Fruit fly (Drosophila melanogaster): ENCODE measurements around the gene Atg1.

The Atg1 gene

DNA sequence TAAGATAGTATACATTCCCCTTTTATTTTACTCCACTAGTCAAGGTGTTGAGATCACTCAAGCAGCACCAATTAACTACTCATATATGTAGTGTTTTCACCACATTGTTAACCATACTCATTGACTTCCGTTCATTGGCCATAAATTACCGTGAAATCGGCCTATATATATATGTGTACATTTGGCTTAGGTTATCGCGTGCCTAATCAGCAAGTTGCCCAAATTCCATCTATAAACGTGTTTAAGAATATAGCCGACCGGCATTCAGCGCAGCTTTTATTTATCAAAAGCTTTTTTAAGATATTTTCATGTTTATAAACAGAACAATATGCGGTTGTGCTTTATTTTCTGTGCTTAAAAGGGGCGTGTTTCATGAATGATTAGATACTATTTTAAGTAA, 23.6 kb upstream of the Atg1 start:
- TF ChIP-seq CG32264 (GFP tag; optimal IDR thresholded peaks at IDR 0.05): no peak

- no peak for TF ChIP-seq sage (GFP tag; optimal IDR thresholded peaks at IDR 0.05)
- no peak for TF ChIP-seq tai (GFP tag; optimal IDR thresholded peaks at IDR 0.05)
- no peak for TF ChIP-seq psq (GFP tag; optimal IDR thresholded peaks at IDR 0.05)
- TF ChIP-seq usp (GFP tag; optimal IDR thresholded peaks at IDR 0.05): no peak
- no peak for TF ChIP-seq N (GFP tag; optimal IDR thresholded peaks at IDR 0.05)
- TF ChIP-seq Abd-B (GFP tag; optimal IDR thresholded peaks at IDR 0.05): no peak
- TF ChIP-seq brk (GFP tag; optimal IDR thresholded peaks at IDR 0.05): no peak
- TF ChIP-seq woc (GFP tag; optimal IDR thresholded peaks at IDR 0.05): no peak
- TF ChIP-seq pan (optimal IDR thresholded peaks at IDR 0.05): no peak
- TF ChIP-seq Hr78 (GFP tag; optimal IDR thresholded peaks at IDR 0.05): no peak
- no peak for TF ChIP-seq HLH106 (tag; optimal IDR thresholded peaks at IDR 0.05)
- TF ChIP-seq sv (GFP tag; optimal IDR thresholded peaks at IDR 0.05): no peak
- TF ChIP-seq dl (GFP tag; optimal IDR thresholded peaks at IDR 0.05; ENCODE audit: insufficient read depth in 1 of 2, partially characterized antibody in 2 of 2): no peak
- no peak for TF ChIP-seq CG9705 (GFP tag; optimal IDR thresholded peaks at IDR 0.05)
- TF ChIP-seq CG32264 (GFP tag; optimal IDR thresholded peaks at IDR 0.05): no peak
- no peak for TF ChIP-seq Dfd (GFP tag; optimal IDR thresholded peaks at IDR 0.05)
Observed at dm6 chr3L:12827705-12828104, 22.8 kb upstream of the Atg1 start.

dm6 chr3L:12815756-12816155, 10.8 kb upstream of the Atg1 start:
- TF ChIP-seq CG9705 (GFP tag; optimal IDR thresholded peaks at IDR 0.05) (no peak), brk (GFP tag; optimal IDR thresholded peaks at IDR 0.05) (no peak), foxo (GFP tag; optimal IDR thresholded peaks at IDR 0.05) (no peak), sv (GFP tag; optimal IDR thresholded peaks at IDR 0.05) (no peak), fru (GFP tag; optimal IDR thresholded peaks at IDR 0.05) (no peak), lola (GFP tag; optimal IDR thresholded peaks at IDR 0.05) (no peak), Hr83 (GFP tag; optimal IDR thresholded peaks at IDR 0.05; ENCODE audit: poor library complexity, severe bottlenecking) (no peak), pan (optimal IDR thresholded peaks at IDR 0.05) (no peak), dmrt93B (GFP tag; optimal IDR thresholded peaks at IDR 0.05) (no peak), psq (GFP tag; optimal IDR thresholded peaks at IDR 0.05) (no peak), Myc (optimal IDR thresholded peaks at IDR 0.05) (no peak), ey (GFP tag; optimal IDR thresholded peaks at IDR 0.05) (no peak), Mio (GFP tag; optimal IDR thresholded peaks at IDR 0.05) (no peak), Rel (GFP tag; optimal IDR thresholded peaks at IDR 0.05) (no peak), Rel (tag; optimal IDR thresholded peaks at IDR 0.05) (no peak), N (GFP tag; optimal IDR thresholded peaks at IDR 0.05) (no peak), woc (GFP tag; optimal IDR thresholded peaks at IDR 0.05) (no peak), CrebA (GFP tag; optimal IDR thresholded peaks at IDR 0.05; ENCODE audit: borderline replicate concordance) (no peak), sage (GFP tag; optimal IDR thresholded peaks at IDR 0.05) (no peak), usp (GFP tag; optimal IDR thresholded peaks at IDR 0.05) (no peak)

dm6 chr3L:12814806-12815205, 9.9 kb upstream of the Atg1 start:
- TF ChIP-seq dmrt93B (GFP tag; optimal IDR thresholded peaks at IDR 0.05): no peak
- TF ChIP-seq Dif (GFP tag; optimal IDR thresholded peaks at IDR 0.05; ENCODE audit: partially characterized antibody): peak; percentile 34

- no peak for TF ChIP-seq Hr78 (GFP tag; optimal IDR thresholded peaks at IDR 0.05)
- TF ChIP-seq usp (GFP tag; optimal IDR thresholded peaks at IDR 0.05): no peak
- no peak for TF ChIP-seq brk (GFP tag; optimal IDR thresholded peaks at IDR 0.05)
- TF ChIP-seq GATAd (GFP tag; optimal IDR thresholded peaks at IDR 0.05): peak; percentile 11
- no peak for TF ChIP-seq Dif (GFP tag; optimal IDR thresholded peaks at IDR 0.05; ENCODE audit: partially characterized antibody)
- no peak for TF ChIP-seq Rel (GFP tag; optimal IDR thresholded peaks at IDR 0.05)
- TF ChIP-seq Rel (tag; optimal IDR thresholded peaks at IDR 0.05): peak; percentile 31
- no peak for TF ChIP-seq lola (GFP tag; optimal IDR thresholded peaks at IDR 0.05)
- no peak for TF ChIP-seq Jra (GFP tag; optimal IDR thresholded peaks at IDR 0.05)
- no peak for TF ChIP-seq Sp1 (GFP tag; optimal IDR thresholded peaks at IDR 0.05)
- TF ChIP-seq br (GFP tag; optimal IDR thresholded peaks at IDR 0.05): no peak
- peak; percentile 56 for TF ChIP-seq psq (GFP tag; optimal IDR thresholded peaks at IDR 0.05)
- TF ChIP-seq Dfd (GFP tag; optimal IDR thresholded peaks at IDR 0.05): no peak
- TF ChIP-seq sv (GFP tag; optimal IDR thresholded peaks at IDR 0.05): peak; percentile 58
- TF ChIP-seq woc (GFP tag; optimal IDR thresholded peaks at IDR 0.05): peak; percentile 52
- TF ChIP-seq ey (GFP tag; optimal IDR thresholded peaks at IDR 0.05): peak; percentile 38
- TF ChIP-seq Mio (GFP tag; optimal IDR thresholded peaks at IDR 0.05): no peak
- TF ChIP-seq dmrt93B (GFP tag; optimal IDR thresholded peaks at IDR 0.05): no peak
- TF ChIP-seq jim (GFP tag; optimal IDR thresholded peaks at IDR 0.05): no peak
- peak; percentile 15 for TF ChIP-seq dsf (GFP tag; optimal IDR thresholded peaks at IDR 0.05; ENCODE audit: borderline replicate concordance)
- TF ChIP-seq Hr83 (GFP tag; optimal IDR thresholded peaks at IDR 0.05; ENCODE audit: poor library complexity, severe bottlenecking): peak; percentile 72
- TF ChIP-seq pan (optimal IDR thresholded peaks at IDR 0.05): no peak
- no peak for TF ChIP-seq Abd-B (GFP tag; optimal IDR thresholded peaks at IDR 0.05)
- TF ChIP-seq foxo (GFP tag; optimal IDR thresholded peaks at IDR 0.05): peak in 1 of 2 experiments; percentile 63
- TF ChIP-seq CrebA (GFP tag; optimal IDR thresholded peaks at IDR 0.05; ENCODE audit: borderline replicate concordance): no peak
- no peak for TF ChIP-seq rgr (GFP tag; optimal IDR thresholded peaks at IDR 0.05)
- TF ChIP-seq dl (GFP tag; optimal IDR thresholded peaks at IDR 0.05; ENCODE audit: insufficient read depth in 1 of 2, partially characterized antibody in 2 of 2): no peak
- no peak for TF ChIP-seq sage (GFP tag; optimal IDR thresholded peaks at IDR 0.05)
- peak; percentile 29 for TF ChIP-seq OdsH (GFP tag; optimal IDR thresholded peaks at IDR 0.05)
- peak; percentile 75 for TF ChIP-seq HLH106 (tag; optimal IDR thresholded peaks at IDR 0.05)
- TF ChIP-seq N (GFP tag; optimal IDR thresholded peaks at IDR 0.05): no peak
- no peak for TF ChIP-seq Vsx2 (GFP tag; optimal IDR thresholded peaks at IDR 0.05; ENCODE audit: partially characterized antibody)
- peak; percentile 29 for TF ChIP-seq CG9705 (GFP tag; optimal IDR thresholded peaks at IDR 0.05)
- TF ChIP-seq Hnf4 (GFP tag; optimal IDR thresholded peaks at IDR 0.05): no peak
Observed at dm6 chr3L:12813907-12814306, 9.0 kb upstream of the Atg1 start, which contains the start of the genes Sf3a2 and CG42588. Sf3a2 (minus strand) TSS chr3L:12814019. CG42588 (plus strand) TSS chr3L:12814254.
